Worm (Caenorhabditis elegans) whole organism, midembryonic: ENCODE data around the gene him-5.

Experiments used
- T22C8.4 ChIP-seq: fragments of 200-800 bp; sonication (Bioruptor generic); IDR thresholded peaks from 2 replicates; pipeline ENCODE4 v1.3.6; 2022; ENCODE audit warnings: missing genetic modification characterization, missing compliant biosample characterization
- klf-2 ChIP-seq: fragments of 200-800 bp; sonication (Bioruptor generic); conservative IDR thresholded peaks from 2 replicates; pipeline ENCODE4 v1.3.6; 2022; ENCODE audit warnings: missing genetic modification reagents, missing genetic modification characterization, missing compliant biosample characterization
- med-1 ChIP-seq: sonication (generic microtip); optimal IDR thresholded peaks from 2 replicates; lab custom pipeline; 2017; ENCODE audit warnings: missing genetic modification characterization, mild to moderate bottlenecking, missing compliant biosample characterization, antibody characterized with exemption, missing genetic modification reagents; ENCODE audit not compliant: insufficient read depth
- ref-1 ChIP-seq: fragments of 200-800 bp; sonication (Bioruptor generic); conservative IDR thresholded peaks from 2 replicates; pipeline ENCODE4 v1.3.6; 2022; ENCODE audit warnings: missing genetic modification reagents, missing genetic modification characterization, missing compliant biosample characterization
- ztf-23 ChIP-seq: fragments of 200-800 bp; sonication (Bioruptor generic); IDR thresholded peaks from 2 replicates; pipeline ENCODE4 v1.3.6; 2022; ENCODE audit warnings: missing genetic modification reagents, missing genetic modification characterization, missing compliant biosample characterization
- ztf-29 ChIP-seq: fragments of 200-800 bp; sonication (Bioruptor generic); IDR thresholded peaks from 2 replicates; pipeline ENCODE4 v1.3.6; 2022; ENCODE audit warnings: missing genetic modification reagents, missing genetic modification characterization, missing compliant biosample characterization

ce11 chrV:14088051-14088450 lies 2.2 kb upstream of the him-5 start, which contains the start of gene D1086.19:
- no peak for TF ChIP-seq klf-2 (GFP tag; lab: Robert Waterston, UW)
- no peak for TF ChIP-seq ztf-29 (GFP tag; lab: Robert Waterston, UW)
- TF ChIP-seq T22C8.4 (GFP tag; lab: Robert Waterston, UW): no peak
- no peak for TF ChIP-seq ref-1 (GFP tag; lab: Robert Waterston, UW)
- TF ChIP-seq med-1 (GFP tag; lab: Kevin White, UChicago): no peak
- no peak for TF ChIP-seq ztf-23 (GFP tag; lab: Robert Waterston, UW)
